Fruit fly (Drosophila melanogaster) whole organism, larva: Measurements from ENCODE around the gene Usp12-46.
A peak's percentile ranks its signal among the peaks of the same experiment; 100 is the strongest.

Experiments used
- noc ChIP-seq: fragments of 200-800 bp; sonication (Bioruptor generic); optimal IDR thresholded peaks from 3 replicates; lab custom pipeline; 2019; ENCODE audit warnings: missing biosample characterization, mild to moderate bottlenecking, missing genetic modification characterization, moderate library complexity

Usp12-46 gene

dm6 chr3R:22766072-22766471 is 15.4 kb downstream of the Usp12-46 start, which contains the start of gene Nepl15:
Nepl15 (minus strand) TSS chr3R:22766172.
- TF ChIP-seq noc (tag; lab: Kevin White, UChicago): no peak

dm6 chr3R:22767599-22767998 is 16.9 kb downstream of the Usp12-46 start, which contains the start of gene CG13841:
CG13841 (minus strand) TSS chr3R:22767699.
- no peak for TF ChIP-seq noc (tag; lab: Kevin White, UChicago)

- TF ChIP-seq noc (tag; lab: Kevin White, UChicago): no peak
These were observed 17.9 kb downstream of the Usp12-46 start, which contains the start of gene CG43091 for dm6 chr3R:22768633-22769032. CG43091 (minus strand) TSS chr3R:22768733.

- no peak for TF ChIP-seq noc (tag; lab: Kevin White, UChicago)
These were observed 18.9 kb downstream of the Usp12-46 start, which contains the start of gene CG43092 for dm6 chr3R:22769567-22769966. CG43092 (minus strand) TSS chr3R:22769667.

- TF ChIP-seq noc (tag; lab: Kevin White, UChicago): no peak
These were observed 19.5 kb downstream of the Usp12-46 start, which contains the start of gene CG43093 for dm6 chr3R:22770207-22770606. CG43093 (minus strand) TSS chr3R:22770307.

dm6 chr3R:22770887-22771286 is 20.2 kb downstream of the Usp12-46 start, which contains the start of gene CG43094:
CG43094 (minus strand) TSS chr3R:22770987.
- no peak for TF ChIP-seq noc (tag; lab: Kevin White, UChicago)

dm6 chr3R:22771670-22772069 is 21.0 kb downstream of the Usp12-46 start, which contains the start of gene CG43095:
CG43095 (minus strand) TSS chr3R:22771770.
- no peak for TF ChIP-seq noc (tag; lab: Kevin White, UChicago)

- no peak for TF ChIP-seq noc (tag; lab: Kevin White, UChicago)
These were observed 25.8 kb downstream of the Usp12-46 start for dm6 chr3R:22776457-22776856.

- no peak for TF ChIP-seq noc (tag; lab: Kevin White, UChicago)
These were observed 29.4 kb downstream of the Usp12-46 start for dm6 chr3R:22780135-22780534.

dm6 chr3R:22781412-22781811 is 30.7 kb downstream of the Usp12-46 start:
- TF ChIP-seq noc (tag; lab: Kevin White, UChicago): peak; percentile 23

- no peak for TF ChIP-seq noc (tag; lab: Kevin White, UChicago)
These were observed 34.1 kb downstream of the Usp12-46 start for dm6 chr3R:22784674-22785316.

dm6 chr3R:22789106-22789505 is 38.4 kb downstream of the Usp12-46 start:
- TF ChIP-seq noc (tag; lab: Kevin White, UChicago): no peak

dm6 chr3R:22793953-22794352 is 43.3 kb downstream of the Usp12-46 start:
- no peak for TF ChIP-seq noc (tag; lab: Kevin White, UChicago)

- no peak for TF ChIP-seq noc (tag; lab: Kevin White, UChicago)
These were observed 53.1 kb downstream of the Usp12-46 start, which contains the start of gene CG7031 for dm6 chr3R:22803655-22804341. CG7031 (plus strand) TSS chr3R:22804291.

dm6 chr3R:22807132-22807531 is 56.4 kb downstream of the Usp12-46 start:
- no peak for TF ChIP-seq noc (tag; lab: Kevin White, UChicago)

- no peak for TF ChIP-seq noc (tag; lab: Kevin White, UChicago)
These were observed 59.6 kb downstream of the Usp12-46 start for dm6 chr3R:22810277-22810676.
